Worm (Caenorhabditis elegans) whole organism, early embryonic: ENCODE results near the gene nhr-93.
"Not testable (repeated sequence)": the region's sequence is repeated elsewhere in the genome, so short reads cannot be mapped to it uniquely, and the experiment has no call there.

ENCODE experiments used
- B0310.2 ChIP-seq: sonication (generic microtip); optimal IDR thresholded peaks from 2 replicates; lab custom pipeline; 2016; ENCODE audit warnings: mild to moderate bottlenecking, missing genetic modification characterization, missing compliant biosample characterization
- F13C5.2 ChIP-seq: sonication (generic microtip); optimal IDR thresholded peaks from 2 replicates; lab custom pipeline; 2017; ENCODE audit warnings: mild to moderate bottlenecking, missing genetic modification characterization, inconsistent platforms, missing compliant biosample characterization
- aly-1 ChIP-seq: sonication (generic microtip); optimal IDR thresholded peaks from 2 replicates; lab custom pipeline; 2016; ENCODE audit warnings: missing genetic modification characterization, missing compliant biosample characterization
- ama-1 ChIP-seq: fragments of 150-350 bp; optimal IDR thresholded peaks from 2 replicates; lab custom pipeline; 2014
- ceh-13 ChIP-seq: fragments of 200-800 bp; sonication (Bioruptor generic); optimal IDR thresholded peaks from 2 replicates; lab custom pipeline; 2018; ENCODE audit warnings: mild to moderate bottlenecking, missing genetic modification characterization, missing compliant biosample characterization
- ceh-36 ChIP-seq: sonication (generic microtip); optimal IDR thresholded peaks from 2 replicates; lab custom pipeline; 2016; ENCODE audit warnings: missing genetic modification characterization, inconsistent platforms, missing compliant biosample characterization
- ets-7 ChIP-seq: sonication (generic microtip); optimal IDR thresholded peaks from 2 replicates; lab custom pipeline; 2016; ENCODE audit warnings: missing genotype, missing genetic modification characterization, missing compliant biosample characterization
- flt-1 ChIP-seq: fragments of 200-800 bp; sonication (Bioruptor generic); IDR thresholded peaks from 2 replicates; pipeline ENCODE4 v1.3.6; 2022; ENCODE audit warnings: missing genetic modification characterization, missing compliant biosample characterization
- hmbx-1 ChIP-seq: sonication (generic microtip); optimal IDR thresholded peaks from 2 replicates; lab custom pipeline; 2016; ENCODE audit warnings: mild to moderate bottlenecking, missing genetic modification characterization, missing compliant biosample characterization
- hmg-4 ChIP-seq: fragments of 200-800 bp; sonication (Bioruptor generic); optimal IDR thresholded peaks from 2 replicates; lab custom pipeline; 2018; ENCODE audit warnings: mild to moderate bottlenecking, missing genetic modification characterization, missing compliant biosample characterization
- hnd-1 ChIP-seq: sonication (generic microtip); optimal IDR thresholded peaks from 2 replicates; lab custom pipeline; 2016; ENCODE audit warnings: missing genetic modification characterization, missing compliant biosample characterization
- pes-1 ChIP-seq: fragments of 200-800 bp; sonication (Bioruptor generic); IDR thresholded peaks from 2 replicates; pipeline ENCODE4 v1.3.6; 2022; ENCODE audit warnings: missing genetic modification reagents, missing genetic modification characterization, missing compliant biosample characterization
- scrt-1 ChIP-seq: fragments of 200-800 bp; sonication (Bioruptor generic); IDR thresholded peaks from 2 replicates; pipeline ENCODE4 v1.3.6; 2022; ENCODE audit warnings: missing genetic modification characterization, missing compliant biosample characterization
- sea-1 ChIP-seq: fragments of 200-800 bp; sonication (Bioruptor generic); conservative IDR thresholded peaks from 2 replicates; pipeline ENCODE4 v1.3.6; 2022; ENCODE audit warnings: missing genetic modification characterization, missing compliant biosample characterization
- tbx-11 ChIP-seq: fragments of 200-800 bp; sonication (Bioruptor generic); IDR thresholded peaks from 2 replicates; pipeline ENCODE4 v1.3.6; 2022; ENCODE audit warnings: missing genetic modification characterization, missing compliant biosample characterization
- tbx-37 ChIP-seq: fragments of 200-800 bp; sonication (Bioruptor generic); conservative IDR thresholded peaks from 2 replicates; pipeline ENCODE4 v1.3.6; 2022; ENCODE audit warnings: missing genetic modification reagents, missing genetic modification characterization, missing compliant biosample characterization
- tra-4 ChIP-seq: sonication (generic microtip); optimal IDR thresholded peaks from 2 replicates; lab custom pipeline; 2017; ENCODE audit warnings: missing genetic modification characterization, missing compliant biosample characterization

The nhr-93 gene

ce11 chrV:3558744-3559143 lies 20.5 kb upstream of the nhr-93 start, which contains the start of gene T24A6.1:
TSS of gene T24A6.1 (plus strand) at chrV:3559044.
- TF ChIP-seq tra-4; F13C5.2; sea-1 (GFP tag; lab: Robert Waterston, UW): not testable (repeated sequence)

- TF ChIP-seq F13C5.2 (no peak), aly-1 (tag; lab: Kevin White, UChicago) (no peak), hnd-1 (tag; lab: Kevin White, UChicago) (no peak), B0310.2 (tag; lab: Kevin White, UChicago) (no peak), flt-1 (GFP tag; lab: Robert Waterston, UW) (no peak), tra-4 (no peak), ceh-36 (tag; lab: Kevin White, UChicago) (no peak), ceh-13 (GFP tag; lab: Kevin White, UChicago) (no peak), sea-1 (GFP tag; lab: Robert Waterston, UW) (no peak), tbx-11 (no peak), tbx-37 (GFP tag; lab: Robert Waterston, UW) (no peak), scrt-1 (GFP tag; lab: Robert Waterston, UW) (no peak)
These were observed 19.2 kb upstream of the nhr-93 start, which contains the start of gene grl-31 for ce11 chrV:3557422-3557821. TSS of gene grl-31 (minus strand) at chrV:3557778.

ce11 chrV:3555986-3556385 lies 17.8 kb upstream of the nhr-93 start, which contains the start of gene grl-30:
TSS of gene grl-30 (plus strand) at chrV:3556286.
- no peak for TF ChIP-seq ama-1
- no peak for TF ChIP-seq hmg-4 (GFP tag; lab: Kevin White, UChicago)
- no peak for TF ChIP-seq scrt-1 (GFP tag; lab: Robert Waterston, UW)
- TF ChIP-seq B0310.2 (tag; lab: Kevin White, UChicago) = no peak
- TF ChIP-seq sea-1 (GFP tag; lab: Robert Waterston, UW) = no peak
- no peak for TF ChIP-seq ceh-36 (tag; lab: Kevin White, UChicago)
- TF ChIP-seq tbx-11 = no peak
- no peak for TF ChIP-seq pes-1
- TF ChIP-seq hnd-1 (tag; lab: Kevin White, UChicago) = no peak
- TF ChIP-seq ceh-13 (GFP tag; lab: Kevin White, UChicago) = no peak
- TF ChIP-seq flt-1 (GFP tag; lab: Robert Waterston, UW) = no peak
- TF ChIP-seq tra-4 = no peak
- no peak for TF ChIP-seq ets-7 (tag; lab: Kevin White, UChicago)
- no peak for TF ChIP-seq aly-1 (tag; lab: Kevin White, UChicago)
- TF ChIP-seq tbx-37 (GFP tag; lab: Robert Waterston, UW) = no peak
- no peak for TF ChIP-seq F13C5.2
- no peak for TF ChIP-seq hmbx-1 (tag; lab: Kevin White, UChicago)

- TF ChIP-seq flt-1 (GFP tag; lab: Robert Waterston, UW) = no peak
- no peak for TF ChIP-seq ceh-36 (tag; lab: Kevin White, UChicago)
- no peak for TF ChIP-seq scrt-1 (GFP tag; lab: Robert Waterston, UW)
- no peak for TF ChIP-seq F13C5.2
- TF ChIP-seq tbx-11 = no peak
- TF ChIP-seq hmg-4 (GFP tag; lab: Kevin White, UChicago) = no peak
- TF ChIP-seq aly-1 (tag; lab: Kevin White, UChicago) = no peak
- TF ChIP-seq pes-1 = no peak
- no peak for TF ChIP-seq hmbx-1 (tag; lab: Kevin White, UChicago)
- no peak for TF ChIP-seq sea-1 (GFP tag; lab: Robert Waterston, UW)
- TF ChIP-seq B0310.2 (tag; lab: Kevin White, UChicago) = no peak
- no peak for TF ChIP-seq hnd-1 (tag; lab: Kevin White, UChicago)
- TF ChIP-seq ets-7 (tag; lab: Kevin White, UChicago) = no peak
- no peak for TF ChIP-seq ama-1
- no peak for TF ChIP-seq tbx-37 (GFP tag; lab: Robert Waterston, UW)
These were observed 16.7 kb upstream of the nhr-93 start, which contains the start of gene grl-29 for ce11 chrV:3554869-3555268. TSS of gene grl-29 (minus strand) at chrV:3555236.

- TF ChIP-seq tbx-11 (no peak), pes-1 (no peak), ceh-13 (GFP tag; lab: Kevin White, UChicago) (no peak), ama-1 (no peak), hmg-4 (GFP tag; lab: Kevin White, UChicago) (no peak), F13C5.2 (no peak)
These were observed 14.7 kb upstream of the nhr-93 start, which contains the start of gene T24A6.20 for ce11 chrV:3552740-3553469. TSS of gene T24A6.20 (plus strand) at chrV:3553134.

- TF ChIP-seq ceh-36 (tag; lab: Kevin White, UChicago) (no peak), tbx-37 (GFP tag; lab: Robert Waterston, UW) (no peak), hmbx-1 (tag; lab: Kevin White, UChicago) (no peak)
These were observed 13.6 kb upstream of the nhr-93 start, which contains the start of gene grl-28 for ce11 chrV:3551765-3552164. TSS of gene grl-28 (minus strand) at chrV:3551865.

- TF ChIP-seq B0310.2 (tag; lab: Kevin White, UChicago) (no peak), pes-1 (no peak), aly-1 (tag; lab: Kevin White, UChicago) (no peak), ets-7 (tag; lab: Kevin White, UChicago) (no peak)
These were observed 11.3 kb upstream of the nhr-93 start, which contains the start of gene sri-21 for ce11 chrV:3549553-3549952. TSS of gene sri-21 (plus strand) at chrV:3549853.

- TF ChIP-seq tra-4 (no peak), F13C5.2 (no peak), tbx-11 (no peak), B0310.2 (tag; lab: Kevin White, UChicago) (no peak), pes-1 (no peak), aly-1 (tag; lab: Kevin White, UChicago) (no peak), sea-1 (GFP tag; lab: Robert Waterston, UW) (no peak), flt-1 (GFP tag; lab: Robert Waterston, UW) (no peak), hmbx-1 (tag; lab: Kevin White, UChicago) (no peak), ceh-36 (tag; lab: Kevin White, UChicago) (no peak), ama-1 (no peak), ets-7 (tag; lab: Kevin White, UChicago) (no peak), hmg-4 (GFP tag; lab: Kevin White, UChicago) (no peak), hnd-1 (tag; lab: Kevin White, UChicago) (no peak), tbx-37 (GFP tag; lab: Robert Waterston, UW) (no peak), scrt-1 (GFP tag; lab: Robert Waterston, UW) (no peak)
These were observed 10.6 kb upstream of the nhr-93 start, which contains the start of gene srw-130 for ce11 chrV:3548798-3549197. TSS of gene srw-130 (minus strand) at chrV:3548898.
